Worm (Caenorhabditis elegans) whole organism, young adult: ENCODE measurements around the gene lev-8.

ENCODE experiments used
- B0035.1 ChIP-seq: sonication (generic microtip); optimal IDR thresholded peaks from 2 replicates; lab custom pipeline; 2016; ENCODE audit warnings: missing genetic modification characterization, mild to moderate bottlenecking, missing compliant biosample characterization, missing genotype, missing genetic modification reagents
- B0261.1 ChIP-seq: sonication (generic microtip); optimal IDR thresholded peaks from 2 replicates; lab custom pipeline; 2016; ENCODE audit warnings: mild to moderate bottlenecking, missing genetic modification characterization, moderate library complexity, missing compliant biosample characterization
- B0336.3 ChIP-seq: fragments of 200-800 bp; sonication (Bioruptor generic); IDR thresholded peaks from 2 replicates; pipeline ENCODE4 v1.3.6; 2022; ENCODE audit warnings: missing genetic modification characterization, missing compliant biosample characterization
- C06A6.2 ChIP-seq: fragments of 200-800 bp; sonication (Bioruptor generic); conservative IDR thresholded peaks from 2 replicates; pipeline ENCODE4 v1.3.6; 2022; ENCODE audit warnings: missing genetic modification characterization, missing compliant biosample characterization
- F22D6.2 ChIP-seq: sonication (generic microtip); optimal IDR thresholded peaks from 2 replicates; lab custom pipeline; 2016; ENCODE audit warnings: mild to moderate bottlenecking, missing genetic modification characterization, missing compliant biosample characterization
- F23B12.7 ChIP-seq: sonication (generic microtip); optimal IDR thresholded peaks from 2 replicates; lab custom pipeline; 2017; ENCODE audit warnings: missing genetic modification characterization, mild to moderate bottlenecking, missing compliant biosample characterization, antibody characterized with exemption, moderate library complexity; ENCODE audit not compliant: insufficient read depth
- F37B4.10 ChIP-seq: fragments of 200-800 bp; sonication (Bioruptor generic); IDR thresholded peaks from 2 replicates; pipeline ENCODE4 v1.3.6; 2022; ENCODE audit warnings: missing genetic modification characterization, missing compliant biosample characterization
- F49E8.2 ChIP-seq: sonication (generic microtip); optimal IDR thresholded peaks from 3 replicates; lab custom pipeline; 2017; ENCODE audit warnings: missing genetic modification characterization, mild to moderate bottlenecking, missing compliant biosample characterization, antibody characterized with exemption, moderate library complexity; ENCODE audit not compliant: insufficient read depth
- F57A8.1 ChIP-seq: fragments of 200-800 bp; sonication (Bioruptor generic); optimal IDR thresholded peaks from 2 replicates; lab custom pipeline; 2018; ENCODE audit warnings: mild to moderate bottlenecking, missing genetic modification characterization, moderate library complexity, missing compliant biosample characterization
- F57C9.4 ChIP-seq: sonication (generic microtip); optimal IDR thresholded peaks from 2 replicates; lab custom pipeline; 2017; ENCODE audit warnings: mild to moderate bottlenecking, missing genetic modification characterization, missing compliant biosample characterization
- K12H6.12 ChIP-seq: fragments of 200-800 bp; sonication (Bioruptor generic); optimal IDR thresholded peaks from 2 replicates; lab custom pipeline; 2018; ENCODE audit warnings: mild to moderate bottlenecking, missing genetic modification characterization, missing compliant biosample characterization
- T07F8.4 ChIP-seq: sonication (generic microtip); optimal IDR thresholded peaks from 2 replicates; lab custom pipeline; 2016; ENCODE audit warnings: mild to moderate bottlenecking, missing genetic modification characterization, moderate library complexity, missing compliant biosample characterization
- Y53F4B.3 ChIP-seq: fragments of 200-800 bp; sonication (Bioruptor generic); IDR thresholded peaks from 2 replicates; pipeline ENCODE4 v1.3.6; 2022; ENCODE audit warnings: missing genetic modification reagents, missing genetic modification characterization, missing compliant biosample characterization
- ZK185.1 ChIP-seq: sonication (generic microtip); optimal IDR thresholded peaks from 2 replicates; lab custom pipeline; 2016; ENCODE audit warnings: mild to moderate bottlenecking, missing genetic modification characterization, missing compliant biosample characterization; ENCODE audit not compliant: poor library complexity, severe bottlenecking
- aptf-2 ChIP-seq: fragments of 200-800 bp; sonication (Bioruptor generic); conservative IDR thresholded peaks from 2 replicates; pipeline ENCODE4 v1.3.6; 2022; ENCODE audit warnings: missing genetic modification reagents, missing genetic modification characterization, missing compliant biosample characterization
- aptf-3 ChIP-seq: fragments of 200-800 bp; sonication (Bioruptor generic); IDR thresholded peaks from 2 replicates; pipeline ENCODE4 v1.3.6; 2022; ENCODE audit warnings: missing genetic modification characterization, missing compliant biosample characterization
- attf-5 ChIP-seq: fragments of 200-800 bp; sonication (Bioruptor generic); optimal IDR thresholded peaks from 2 replicates; lab custom pipeline; 2018; ENCODE audit warnings: mild to moderate bottlenecking, missing genetic modification characterization, missing compliant biosample characterization
- attf-6 ChIP-seq: fragments of 200-800 bp; sonication (Bioruptor generic); IDR thresholded peaks from 2 replicates; pipeline ENCODE4 v1.3.6; 2022; ENCODE audit warnings: missing genetic modification reagents, missing genetic modification characterization, missing compliant biosample characterization
- ceh-27 ChIP-seq: fragments of 200-800 bp; sonication (Bioruptor generic); optimal IDR thresholded peaks from 2 replicates; lab custom pipeline; 2018; ENCODE audit warnings: mild to moderate bottlenecking, missing genetic modification characterization, moderate library complexity, missing compliant biosample characterization
- ceh-58 ChIP-seq: fragments of 200-800 bp; sonication (Bioruptor generic); IDR thresholded peaks from 2 replicates; pipeline ENCODE4 v1.3.6; 2022; ENCODE audit warnings: missing genetic modification characterization, missing compliant biosample characterization
- ceh-79 ChIP-seq: sonication (generic microtip); optimal IDR thresholded peaks from 2 replicates; lab custom pipeline; 2017; ENCODE audit warnings: mild to moderate bottlenecking, missing genetic modification characterization, missing compliant biosample characterization
- die-1 ChIP-seq: sonication (generic microtip); optimal IDR thresholded peaks from 2 replicates; lab custom pipeline; 2016; ENCODE audit warnings: missing genotype, mild to moderate bottlenecking, missing genetic modification characterization, missing compliant biosample characterization
- dox-1 ChIP-seq: fragments of 200-800 bp; sonication (Bioruptor generic); IDR thresholded peaks from 2 replicates; pipeline ENCODE4 v1.3.6; 2022; ENCODE audit warnings: missing genetic modification reagents, missing genetic modification characterization, missing compliant biosample characterization
- dpff-1 ChIP-seq: sonication (generic microtip); optimal IDR thresholded peaks from 2 replicates; lab custom pipeline; 2017; ENCODE audit warnings: mild to moderate bottlenecking, missing genetic modification characterization, missing compliant biosample characterization
- egl-44 ChIP-seq: fragments of 200-800 bp; sonication (Bioruptor generic); IDR thresholded peaks from 2 replicates; pipeline ENCODE4 v1.3.6; 2022; ENCODE audit warnings: missing genetic modification reagents, missing genetic modification characterization, missing compliant biosample characterization
- egrh-3 ChIP-seq: fragments of 200-800 bp; sonication (Bioruptor generic); IDR thresholded peaks from 2 replicates; pipeline ENCODE4 v1.3.6; 2022; ENCODE audit warnings: missing genetic modification reagents, missing genetic modification characterization, missing compliant biosample characterization
- ekl-4 ChIP-seq: fragments of 200-800 bp; sonication (Bioruptor generic); IDR thresholded peaks from 2 replicates; pipeline ENCODE4 v1.3.6; 2022; ENCODE audit warnings: missing genetic modification reagents, missing genetic modification characterization, missing compliant biosample characterization
- ets-4 ChIP-seq: fragments of 200-800 bp; sonication (Bioruptor generic); optimal IDR thresholded peaks from 2 replicates; lab custom pipeline; 2018; ENCODE audit warnings: mild to moderate bottlenecking, missing genetic modification characterization, missing compliant biosample characterization
- gei-17 ChIP-seq: fragments of 200-800 bp; sonication (Bioruptor generic); optimal IDR thresholded peaks from 2 replicates; lab custom pipeline; 2018; ENCODE audit warnings: mild to moderate bottlenecking, missing genetic modification characterization, missing compliant biosample characterization
- him-1 ChIP-seq: sonication (generic microtip); optimal IDR thresholded peaks from 2 replicates; lab custom pipeline; 2016; ENCODE audit warnings: missing genotype, missing genetic modification reagents, missing genetic modification characterization, missing compliant biosample characterization
- hmg-20 ChIP-seq: fragments of 200-800 bp; sonication (Bioruptor generic); IDR thresholded peaks from 2 replicates; pipeline ENCODE4 v1.3.6; 2022; ENCODE audit warnings: missing genetic modification reagents, missing genetic modification characterization, missing compliant biosample characterization
- hsf-1 ChIP-seq: fragments of 200-800 bp; sonication (Bioruptor generic); IDR thresholded peaks from 2 replicates; pipeline ENCODE4 v1.3.6; 2022; ENCODE audit warnings: missing genetic modification reagents, missing genetic modification characterization, missing compliant biosample characterization
- lir-1 ChIP-seq: fragments of 200-800 bp; sonication (Bioruptor generic); conservative IDR thresholded peaks from 2 replicates; pipeline ENCODE4 v1.3.6; 2022; ENCODE audit warnings: missing genetic modification reagents, missing genetic modification characterization, missing compliant biosample characterization
- madf-3 ChIP-seq: fragments of 200-800 bp; sonication (Bioruptor generic); IDR thresholded peaks from 2 replicates; pipeline ENCODE4 v1.3.6; 2022; ENCODE audit warnings: missing genetic modification reagents, missing genetic modification characterization, missing compliant biosample characterization
- nhr-120 ChIP-seq: fragments of 200-800 bp; sonication (Bioruptor generic); IDR thresholded peaks from 2 replicates; pipeline ENCODE4 v1.3.6; 2022; ENCODE audit warnings: missing genetic modification characterization, missing compliant biosample characterization
- nhr-80 ChIP-seq: sonication (generic microtip); optimal IDR thresholded peaks from 2 replicates; lab custom pipeline; 2016; ENCODE audit warnings: missing genetic modification characterization, missing compliant biosample characterization
- nhr-90 ChIP-seq: sonication (generic microtip); optimal IDR thresholded peaks from 2 replicates; lab custom pipeline; 2016; ENCODE audit warnings: missing genotype, mild to moderate bottlenecking, missing genetic modification characterization, missing compliant biosample characterization
- rcor-1 ChIP-seq: fragments of 200-800 bp; sonication (Bioruptor generic); IDR thresholded peaks from 2 replicates; pipeline ENCODE4 v1.3.6; 2022; ENCODE audit warnings: missing genetic modification reagents, missing genetic modification characterization, missing compliant biosample characterization
- rpc-1 ChIP-seq, 2 experiments: fragments of 150-350 bp in 1 of 2; sonication (generic microtip) in 1 of 2; optimal IDR thresholded peaks; 2 replicates each; lab custom pipeline; 2014 to 2018; ENCODE audit warnings: missing biosample characterization in 1 of 2, missing genetic modification characterization in 1 of 2, missing genetic modification reagents in 1 of 2, missing genotype in 1 of 2
- sdz-38 ChIP-seq: sonication (generic microtip); optimal IDR thresholded peaks from 2 replicates; lab custom pipeline; 2016; ENCODE audit warnings: missing genotype, missing genetic modification characterization, missing compliant biosample characterization
- snpc-3.4 ChIP-seq: sonication (generic microtip); optimal IDR thresholded peaks from 2 replicates; lab custom pipeline; 2017; ENCODE audit warnings: missing genetic modification characterization, mild to moderate bottlenecking, missing compliant biosample characterization, antibody characterized with exemption, moderate library complexity, missing genotype, missing genetic modification reagents
- tbx-9 ChIP-seq: sonication (generic microtip); optimal IDR thresholded peaks from 2 replicates; lab custom pipeline; 2016; ENCODE audit warnings: borderline replicate concordance, missing genetic modification characterization, inconsistent platforms, missing compliant biosample characterization
- tlf-1 ChIP-seq: fragments of 200-800 bp; sonication (Bioruptor generic); optimal IDR thresholded peaks from 2 replicates; lab custom pipeline; 2018; ENCODE audit warnings: mild to moderate bottlenecking, missing genetic modification characterization, missing compliant biosample characterization
- unc-130 ChIP-seq: sonication (generic microtip); optimal IDR thresholded peaks from 2 replicates; lab custom pipeline; 2016; ENCODE audit warnings: missing genetic modification reagents, missing genetic modification characterization, missing compliant biosample characterization
- xnd-1 ChIP-seq: sonication (generic microtip); optimal IDR thresholded peaks from 2 replicates; lab custom pipeline; 2016; ENCODE audit warnings: missing genotype, missing genetic modification reagents, missing genetic modification characterization, missing compliant biosample characterization
- ztf-18 ChIP-seq: sonication (generic microtip); optimal IDR thresholded peaks from 2 replicates; lab custom pipeline; 2016; ENCODE audit warnings: missing genotype, mild to moderate bottlenecking, missing genetic modification characterization, missing compliant biosample characterization
- ztf-26 ChIP-seq: sonication (generic microtip); optimal IDR thresholded peaks from 2 replicates; lab custom pipeline; 2017; ENCODE audit warnings: missing genetic modification characterization, missing compliant biosample characterization
- ztf-6 ChIP-seq: fragments of 200-800 bp; sonication (Bioruptor generic); IDR thresholded peaks from 2 replicates; pipeline ENCODE4 v1.3.6; 2022; ENCODE audit warnings: missing genetic modification reagents, missing genetic modification characterization, missing compliant biosample characterization

The lev-8 gene

ce11 chrX:11546445-11547275 lies 14.1 kb upstream of the lev-8 start, which contains the start of gene selt-1.1 (continued):
- TF ChIP-seq attf-5 (GFP tag; lab: Kevin White, UChicago) (peak; percentile 57), lir-1 (GFP tag; lab: Robert Waterston, UW) (no peak), sdz-38 (tag; lab: Kevin White, UChicago) (no peak), rpc-1 (optimal IDR thresholded peaks at IDR 0.05; lab: Kevin White, UChicago) (no peak), rpc-1 (tag; optimal IDR thresholded peaks at IDR 0.05; lab: Kevin White, UChicago) (no peak), B0336.3 (GFP tag; lab: Robert Waterston, UW) (peak; percentile 65; the same call in 1 of the 2 replicates), ekl-4 (GFP tag; lab: Robert Waterston, UW) (no peak), xnd-1 (tag; lab: Kevin White, UChicago) (no peak), ztf-26 (tag; lab: Kevin White, UChicago) (peak; percentile 42), ceh-27 (GFP tag; lab: Kevin White, UChicago) (no peak), snpc-3.4 (tag; lab: Kevin White, UChicago) (no peak), K12H6.12 (peak; percentile 14), dpff-1 (no peak), unc-130 (no peak), F23B12.7 (tag; lab: Kevin White, UChicago) (peak; percentile 5), F49E8.2 (tag; lab: Kevin White, UChicago) (no peak), dox-1 (GFP tag; lab: Robert Waterston, UW) (peak; percentile 89), aptf-2 (no peak), B0035.1 (tag; lab: Kevin White, UChicago) (no peak), nhr-120 (GFP tag; lab: Robert Waterston, UW) (no peak), him-1 (tag; lab: Kevin White, UChicago) (no peak), tbx-9 (tag; lab: Kevin White, UChicago) (no peak), ZK185.1 (peak; percentile 46), rcor-1 (GFP tag; lab: Robert Waterston, UW) (peak; percentile 56; the same call in 1 of the 2 replicates), egrh-3 (GFP tag; lab: Robert Waterston, UW) (no peak), ztf-6 (GFP tag; lab: Robert Waterston, UW) (no peak), F57A8.1 (GFP tag; lab: Kevin White, UChicago) (no peak), tlf-1 (no peak), die-1 (tag; lab: Kevin White, UChicago) (no peak), Y53F4B.3 (GFP tag; lab: Robert Waterston, UW) (no peak), F22D6.2 (no peak), attf-6 (no peak), nhr-90 (tag; lab: Kevin White, UChicago) (peak; percentile 7), C06A6.2 (GFP tag; lab: Robert Waterston, UW) (no peak), T07F8.4 (no peak), hsf-1 (GFP tag; lab: Robert Waterston, UW) (no peak), ceh-79 (no peak), gei-17 (GFP tag; lab: Kevin White, UChicago) (peak; percentile 31), hmg-20 (GFP tag; lab: Robert Waterston, UW) (no peak), madf-3 (GFP tag; lab: Robert Waterston, UW) (no peak), B0261.1 (tag; lab: Kevin White, UChicago) (no peak), ceh-58 (GFP tag; lab: Robert Waterston, UW) (no peak), aptf-3 (GFP tag; lab: Robert Waterston, UW) (no peak), egl-44 (GFP tag; lab: Robert Waterston, UW) (no peak), F37B4.10 (GFP tag; lab: Robert Waterston, UW) (no peak), ets-4 (GFP tag; lab: Kevin White, UChicago) (peak; percentile 85), F57C9.4 (tag; lab: Kevin White, UChicago) (no peak), ztf-18 (tag; lab: Kevin White, UChicago) (peak; percentile 16), nhr-80 (tag; lab: Kevin White, UChicago) (peak; percentile 98)
